Fruit fly (Drosophila melanogaster) whole organism, embryonic: ENCODE results near the gene Ykt6.

Experiments
- Atf3 ChIP-seq: fragments of 200-800 bp; sonication (Bioruptor generic); optimal IDR thresholded peaks from 3 replicates; lab custom pipeline; 2016; ENCODE audit warnings: missing biosample characterization, missing genetic modification characterization
- B-H1 ChIP-seq: fragments of 200-800 bp; sonication (Bioruptor generic); IDR thresholded peaks from 3 replicates; pipeline ENCODE4 v1.3.6; 2022; ENCODE audit warnings: missing biosample characterization, missing genetic modification characterization
- B-H2 ChIP-seq: fragments of 200-800 bp; sonication (Bioruptor generic); optimal IDR thresholded peaks from 2 replicates; lab custom pipeline; 2018; ENCODE audit warnings: missing biosample characterization, mild to moderate bottlenecking, missing genetic modification characterization
- BtbVII ChIP-seq: fragments of 200-800 bp; sonication (Bioruptor generic); optimal IDR thresholded peaks from 3 replicates; lab custom pipeline; 2017; ENCODE audit warnings: missing biosample characterization, mild to moderate bottlenecking, missing genetic modification characterization
- C15 ChIP-seq: fragments of 200-800 bp; sonication (Bioruptor generic); IDR thresholded peaks from 3 replicates; pipeline ENCODE4 v1.3.6; 2022; ENCODE audit warnings: missing biosample characterization, missing genetic modification characterization
- CG12299 ChIP-seq: fragments of 200-800 bp; sonication (Bioruptor generic); optimal IDR thresholded peaks from 2 replicates; lab custom pipeline; 2018; ENCODE audit warnings: missing biosample characterization, mild to moderate bottlenecking, missing genetic modification characterization
- CG14667 ChIP-seq: fragments of 200-800 bp; sonication (Bioruptor generic); IDR thresholded peaks from 2 replicates; pipeline ENCODE4 v1.3.6; 2022; ENCODE audit warnings: missing biosample characterization, missing genetic modification characterization
- CG17361 ChIP-seq: fragments of 200-800 bp; sonication (Bioruptor generic); IDR thresholded peaks from 3 replicates; pipeline ENCODE4 v1.3.6; 2022; ENCODE audit warnings: missing biosample characterization, missing genetic modification characterization
- CG17568 ChIP-seq: fragments of 200-800 bp; sonication (Bioruptor generic); optimal IDR thresholded peaks from 2 replicates; lab custom pipeline; 2018; ENCODE audit warnings: missing biosample characterization, mild to moderate bottlenecking, missing genetic modification characterization, moderate library complexity
- CG1792 ChIP-seq: fragments of 200-800 bp; sonication (Bioruptor generic); optimal IDR thresholded peaks from 2 replicates; lab custom pipeline; 2016; ENCODE audit warnings: missing biosample characterization, missing genetic modification characterization
- CG18764 ChIP-seq: fragments of 200-800 bp; sonication (Bioruptor generic); optimal IDR thresholded peaks from 3 replicates; lab custom pipeline; 2016; ENCODE audit warnings: missing biosample characterization, missing genetic modification characterization
- CG2116 ChIP-seq: fragments of 200-800 bp; sonication (Bioruptor generic); optimal IDR thresholded peaks from 3 replicates; lab custom pipeline; 2018; ENCODE audit warnings: missing biosample characterization, mild to moderate bottlenecking, missing genetic modification characterization
- CG2129 ChIP-seq: fragments of 200-800 bp; sonication (Bioruptor generic); IDR thresholded peaks from 2 replicates; pipeline ENCODE4 v1.3.6; 2022; ENCODE audit warnings: missing biosample characterization, missing genetic modification characterization; ENCODE audit not compliant: partially characterized antibody
- CG30020 ChIP-seq: fragments of 200-800 bp; optimal IDR thresholded peaks from 2 replicates; lab custom pipeline; 2019; ENCODE audit warnings: missing biosample characterization, mild to moderate bottlenecking, missing genetic modification characterization, moderate library complexity
- CG3065 ChIP-seq: fragments of 200-800 bp; sonication (Bioruptor generic); optimal IDR thresholded peaks from 2 replicates; lab custom pipeline; 2016; ENCODE audit warnings: missing biosample characterization, missing genetic modification characterization
- CG33557 ChIP-seq: fragments of 200-800 bp; sonication (Bioruptor generic); optimal IDR thresholded peaks from 2 replicates; lab custom pipeline; 2019; ENCODE audit warnings: missing biosample characterization, mild to moderate bottlenecking, missing genetic modification characterization, moderate library complexity
- CG4328 ChIP-seq: fragments of 200-800 bp; sonication (Bioruptor generic); optimal IDR thresholded peaks from 3 replicates; lab custom pipeline; 2017; ENCODE audit warnings: missing biosample characterization, missing genetic modification reagents, missing genetic modification characterization
- CG4360 ChIP-seq: fragments of 200-800 bp; sonication (Bioruptor generic); IDR thresholded peaks from 2 replicates; pipeline ENCODE4 v1.3.6; 2022; ENCODE audit warnings: missing biosample characterization, missing genetic modification characterization
- CG4820 ChIP-seq: fragments of 200-800 bp; sonication (Bioruptor generic); optimal IDR thresholded peaks from 3 replicates; lab custom pipeline; 2016; ENCODE audit warnings: missing biosample characterization, missing genetic modification characterization
- CG6175 ChIP-seq: fragments of 200-800 bp; sonication (Bioruptor generic); IDR thresholded peaks from 3 replicates; pipeline ENCODE4 v1.3.6; 2022; ENCODE audit warnings: missing biosample characterization, missing genetic modification characterization
- CG7786 ChIP-seq: fragments of 200-800 bp; sonication (Bioruptor generic); optimal IDR thresholded peaks from 2 replicates; lab custom pipeline; 2016; ENCODE audit warnings: missing biosample characterization, missing genetic modification characterization
- CG7839 ChIP-seq: fragments of 200-800 bp; sonication (Bioruptor generic); optimal IDR thresholded peaks from 3 replicates; lab custom pipeline; 2018; ENCODE audit warnings: missing biosample characterization, mild to moderate bottlenecking, missing genetic modification characterization, moderate library complexity
- CrebB ChIP-seq: fragments of 200-800 bp; sonication (Bioruptor generic); optimal IDR thresholded peaks from 3 replicates; lab custom pipeline; 2018; ENCODE audit warnings: missing biosample characterization, mild to moderate bottlenecking, missing genetic modification characterization
- Dbx ChIP-seq: fragments of 200-800 bp; sonication (Bioruptor generic); IDR thresholded peaks from 3 replicates; pipeline ENCODE4 v1.3.6; 2022; ENCODE audit warnings: missing biosample characterization, missing genetic modification characterization
- Dip3 ChIP-seq: fragments of 200-800 bp; sonication (Bioruptor generic); optimal IDR thresholded peaks from 3 replicates; lab custom pipeline; 2016; ENCODE audit warnings: missing biosample characterization, missing genetic modification characterization
- Dll ChIP-seq: fragments of 200-800 bp; sonication (Bioruptor generic); IDR thresholded peaks from 4 replicates; pipeline ENCODE4 v1.3.6; 2022; ENCODE audit warnings: missing biosample characterization, missing genetic modification characterization; ENCODE audit not compliant: partially characterized antibody
- Ets97D ChIP-seq: fragments of 200-800 bp; sonication (Bioruptor generic); optimal IDR thresholded peaks from 3 replicates; lab custom pipeline; 2016; ENCODE audit warnings: missing biosample characterization, missing genetic modification characterization
- Mad ChIP-seq: fragments of 200-800 bp; sonication (Bioruptor generic); optimal IDR thresholded peaks from 2 replicates; lab custom pipeline; 2016; ENCODE audit warnings: missing biosample characterization, missing genetic modification characterization
- Oli ChIP-seq: fragments of 200-800 bp; sonication (Bioruptor generic); optimal IDR thresholded peaks from 2 replicates; lab custom pipeline; 2018; ENCODE audit warnings: missing biosample characterization, mild to moderate bottlenecking, missing genetic modification characterization, moderate library complexity
- TFAM ChIP-seq: fragments of 200-800 bp; sonication (Bioruptor generic); optimal IDR thresholded peaks from 2 replicates; lab custom pipeline; 2017; ENCODE audit warnings: missing biosample characterization, missing genetic modification characterization, inconsistent platforms
- YL-1 ChIP-seq: fragments of 200-800 bp; sonication (Bioruptor generic); optimal IDR thresholded peaks from 3 replicates; lab custom pipeline; 2017; ENCODE audit warnings: missing biosample characterization, mild to moderate bottlenecking, missing genetic modification characterization
- ac ChIP-seq: fragments of 200-800 bp; sonication (Bioruptor generic); optimal IDR thresholded peaks from 3 replicates; lab custom pipeline; 2017; ENCODE audit warnings: missing biosample characterization, mild to moderate bottlenecking, missing genetic modification characterization
- bcd ChIP-seq: fragments of 200-800 bp; sonication (Bioruptor generic); optimal IDR thresholded peaks from 2 replicates; lab custom pipeline; 2017; ENCODE audit warnings: missing biosample characterization, mild to moderate bottlenecking, missing genetic modification characterization
- cato ChIP-seq: fragments of 200-800 bp; sonication (Bioruptor generic); optimal IDR thresholded peaks from 2 replicates; lab custom pipeline; 2016; ENCODE audit warnings: missing biosample characterization, missing genetic modification characterization, borderline replicate concordance
- chif ChIP-seq, 2 experiments: fragments of 200-800 bp; sonication (Bioruptor generic); optimal IDR thresholded peaks; 3 replicates each; lab custom pipeline; 2016; ENCODE audit warnings: missing biosample characterization in 2 of 2, missing genetic modification characterization in 2 of 2
- cwo ChIP-seq: fragments of 200-800 bp; sonication (Bioruptor generic); optimal IDR thresholded peaks from 3 replicates; lab custom pipeline; 2017; ENCODE audit warnings: missing biosample characterization, missing genetic modification characterization, mild to moderate bottlenecking, moderate library complexity, missing genetic modification reagents
- lab ChIP-seq: fragments of 200-800 bp; sonication (Bioruptor generic); optimal IDR thresholded peaks from 3 replicates; lab custom pipeline; 2017; ENCODE audit warnings: missing biosample characterization, missing genetic modification characterization, mild to moderate bottlenecking, moderate library complexity, missing genetic modification reagents
- lola ChIP-seq, 3 experiments: fragments of >200 bp in 2 of 3; fragments of 200-800 bp in 1 of 3; sonication (Bioruptor generic) in 1 of 3; optimal IDR thresholded peaks; 2 replicates each; lab custom pipeline; 2017 to 2019; ENCODE audit warnings: missing biosample characterization in 3 of 3, missing genetic modification characterization in 3 of 3, mild to moderate bottlenecking in 1 of 3, moderate library complexity in 1 of 3
- mam ChIP-seq: fragments of 200-800 bp; sonication (Bioruptor generic); optimal IDR thresholded peaks from 3 replicates; lab custom pipeline; 2016; ENCODE audit warnings: missing biosample characterization, missing genetic modification characterization
- nerfin-1 ChIP-seq: fragments of 200-800 bp; sonication (Bioruptor generic); optimal IDR thresholded peaks from 3 replicates; lab custom pipeline; 2019; ENCODE audit warnings: missing biosample characterization, mild to moderate bottlenecking, missing genetic modification characterization, moderate library complexity
- org-1 ChIP-seq: fragments of 200-800 bp; sonication (Bioruptor generic); optimal IDR thresholded peaks from 2 replicates; lab custom pipeline; 2017; ENCODE audit warnings: missing biosample characterization, missing genetic modification characterization
- pfk ChIP-seq: fragments of 200-800 bp; sonication (Bioruptor generic); optimal IDR thresholded peaks from 2 replicates; lab custom pipeline; 2018; ENCODE audit warnings: missing biosample characterization, mild to moderate bottlenecking, missing genetic modification characterization, moderate library complexity
- prd ChIP-seq, 3 experiments: fragments of >200 bp in 2 of 3; fragments of 200-800 bp in 1 of 3; sonication (Bioruptor generic) in 1 of 3; optimal IDR thresholded peaks in 2 of 3; IDR thresholded peaks in 1 of 3; 2 replicates in 2 of 3; 3 replicates in 1 of 3; pipeline versions ENCODE4 v1.3.6 to Lab custom; 2017 to 2022; ENCODE audit warnings: missing biosample characterization in 1 of 3, missing genetic modification characterization in 1 of 3
- ro ChIP-seq: fragments of 200-800 bp; sonication (Bioruptor generic); IDR thresholded peaks from 2 replicates; pipeline ENCODE4 v1.3.6; 2022; ENCODE audit warnings: missing biosample characterization, missing genetic modification characterization
- run ChIP-seq: fragments of 200-800 bp; sonication (Bioruptor generic); optimal IDR thresholded peaks from 3 replicates; lab custom pipeline; 2018; ENCODE audit warnings: missing biosample characterization, mild to moderate bottlenecking, missing genetic modification characterization
- sna ChIP-seq: fragments of 200-800 bp; sonication (Bioruptor generic); IDR thresholded peaks from 2 replicates; pipeline ENCODE4 v1.3.6; 2022; ENCODE audit warnings: missing biosample characterization, missing genetic modification characterization; ENCODE audit not compliant: partially characterized antibody
- toy ChIP-seq: fragments of 200-800 bp; sonication (Bioruptor generic); IDR thresholded peaks from 2 replicates; pipeline ENCODE4 v1.3.6; 2022; ENCODE audit warnings: missing biosample characterization, missing genetic modification characterization
- trh ChIP-seq: fragments of 200-800 bp; sonication (Bioruptor generic); optimal IDR thresholded peaks from 2 replicates; lab custom pipeline; 2016; ENCODE audit warnings: missing biosample characterization, missing genetic modification characterization
- twi ChIP-seq: fragments of 200-800 bp; optimal IDR thresholded peaks from 2 replicates; lab custom pipeline; 2019; ENCODE audit warnings: missing biosample characterization, mild to moderate bottlenecking, missing genetic modification characterization, moderate library complexity

Gene Ykt6

dm6 chrX:7911983-7912630, 8.1 kb upstream of the Ykt6 start, which contains the start of gene snz (continued):
- TF ChIP-seq Oli (tag; lab: Kevin White, UChicago) (no peak), Atf3 (GFP tag; lab: Kevin White, UChicago) (no peak), CG1792 (GFP tag; lab: Kevin White, UChicago) (no peak), twi (tag; lab: Kevin White, UChicago) (no peak), nerfin-1 (no peak), CG30020 (tag; lab: Kevin White, UChicago) (no peak), chif (GFP tag; optimal IDR thresholded peaks at IDR 0.05; lab: Kevin White, UChicago) (no peak), lola (GFP tag; optimal IDR thresholded peaks at IDR 0.05; lab: Kevin White, UChicago) (no peak), YL-1 (peak; percentile 6), trh (no peak), run (tag; lab: Kevin White, UChicago) (no peak), CG3065 (GFP tag; lab: Kevin White, UChicago) (no peak), CrebB (no peak), CG4820 (GFP tag; lab: Kevin White, UChicago) (no peak), pfk (GFP tag; lab: Kevin White, UChicago) (peak; percentile 67), prd (optimal IDR thresholded peaks at IDR 0.05; lab: Kevin White, UChicago) (no peak), prd (GFP tag; IDR thresholded peaks at IDR 0.05; lab: Robert Waterston, UW) (peak; percentile 5; the same call in 1 of the 3 replicates), Dll (GFP tag; lab: Robert Waterston, UW) (peak; percentile 77), Ets97D (GFP tag; lab: Kevin White, UChicago) (peak; percentile 38), cwo (GFP tag; lab: Kevin White, UChicago) (no peak), C15 (no peak), B-H2 (GFP tag; lab: Kevin White, UChicago) (peak; percentile 30), lab (peak; percentile 46), sna (GFP tag; lab: Robert Waterston, UW) (peak; percentile 77), CG4328 (GFP tag; lab: Kevin White, UChicago) (no peak), CG7839 (tag; lab: Kevin White, UChicago) (no peak), ro (GFP tag; lab: Robert Waterston, UW) (no peak), CG17361 (GFP tag; lab: Robert Waterston, UW) (no peak), CG33557 (no peak), CG18764 (GFP tag; lab: Kevin White, UChicago) (no peak), CG12299 (tag; lab: Kevin White, UChicago) (no peak), TFAM (GFP tag; lab: Kevin White, UChicago) (no peak), Dip3 (no peak), Dbx (GFP tag; lab: Robert Waterston, UW) (0 out of 3 replicates have a peak, but pooled peaks have one; percentile 5), toy (no peak), ac (GFP tag; lab: Kevin White, UChicago) (no peak), CG2129 (GFP tag; lab: Robert Waterston, UW) (peak; percentile 29; the same call in 1 of the 2 replicates), B-H1 (GFP tag; lab: Robert Waterston, UW) (no peak), org-1 (GFP tag; lab: Kevin White, UChicago) (no peak), Mad (no peak), cato (no peak), BtbVII (GFP tag; lab: Kevin White, UChicago) (peak; percentile 55), bcd (GFP tag; lab: Kevin White, UChicago) (no peak), CG6175 (GFP tag; lab: Robert Waterston, UW) (no peak), mam (GFP tag; lab: Kevin White, UChicago) (no peak), CG17568 (GFP tag; lab: Kevin White, UChicago) (no peak), CG4360 (GFP tag; lab: Robert Waterston, UW) (peak; percentile 77), CG14667 (no peak), CG2116 (GFP tag; lab: Kevin White, UChicago) (peak; percentile 87), CG7786 (no peak)
